Fruit fly (Drosophila melanogaster) whole organism, adult: ENCODE results near the gene Sfp24F.

Experiments used
- CG11617 ChIP-seq: fragments of 200-800 bp; sonication (Bioruptor generic); optimal IDR thresholded peaks from 2 replicates; lab custom pipeline; 2017; ENCODE audit warnings: mild to moderate bottlenecking, missing biosample characterization, missing genetic modification reagents, missing genetic modification characterization
- CG12768 ChIP-seq: fragments of 200-800 bp; sonication (Bioruptor generic); optimal IDR thresholded peaks from 2 replicates; lab custom pipeline; 2017; ENCODE audit warnings: missing biosample characterization, missing genetic modification characterization, mild to moderate bottlenecking, moderate library complexity, missing genetic modification reagents
- CG14711 ChIP-seq: fragments of 200-800 bp; sonication (Bioruptor generic); optimal IDR thresholded peaks from 2 replicates; lab custom pipeline; 2018; ENCODE audit warnings: missing biosample characterization, mild to moderate bottlenecking, missing genetic modification characterization, moderate library complexity
- CG1620 ChIP-seq: fragments of 200-800 bp; sonication (Bioruptor generic); optimal IDR thresholded peaks from 2 replicates; lab custom pipeline; 2016; ENCODE audit warnings: missing biosample characterization, missing genetic modification characterization
- CG33017 ChIP-seq: fragments of 200-800 bp; sonication (Bioruptor generic); optimal IDR thresholded peaks from 2 replicates; lab custom pipeline; 2018; ENCODE audit warnings: missing biosample characterization, mild to moderate bottlenecking, missing genetic modification characterization, moderate library complexity
- CG5204 ChIP-seq: fragments of 200-800 bp; sonication (Bioruptor generic); optimal IDR thresholded peaks from 2 replicates; lab custom pipeline; 2016; ENCODE audit warnings: missing biosample characterization, missing genetic modification characterization
- CG7101 ChIP-seq: fragments of 200-800 bp; sonication (Bioruptor generic); optimal IDR thresholded peaks from 2 replicates; lab custom pipeline; 2018; ENCODE audit warnings: missing biosample characterization, mild to moderate bottlenecking, missing genetic modification characterization, moderate library complexity
- Crg-1 ChIP-seq: fragments of 200-800 bp; sonication (Bioruptor generic); optimal IDR thresholded peaks from 2 replicates; lab custom pipeline; 2016; ENCODE audit warnings: missing biosample characterization, missing genetic modification characterization
- Hr96 ChIP-seq: fragments of 200-800 bp; sonication (Bioruptor generic); optimal IDR thresholded peaks from 2 replicates; lab custom pipeline; 2016; ENCODE audit warnings: missing biosample characterization, missing genetic modification characterization
- Mnt ChIP-seq: fragments of 200-800 bp; sonication (Bioruptor generic); optimal IDR thresholded peaks from 2 replicates; lab custom pipeline; 2016; ENCODE audit warnings: missing biosample characterization, mild to moderate bottlenecking, missing genetic modification characterization
- bab1 ChIP-seq: fragments of 200-800 bp; sonication (Bioruptor generic); optimal IDR thresholded peaks from 3 replicates; lab custom pipeline; 2019; ENCODE audit warnings: missing biosample characterization, mild to moderate bottlenecking, missing genetic modification characterization, moderate library complexity
- cic ChIP-seq: fragments of 200-800 bp; sonication (Bioruptor generic); optimal IDR thresholded peaks from 2 replicates; lab custom pipeline; 2017; ENCODE audit warnings: missing biosample characterization, mild to moderate bottlenecking, missing genetic modification characterization, moderate library complexity
- kay ChIP-seq: fragments of 200-800 bp; sonication (Bioruptor generic); peaks from one replicate; lab custom pipeline; 2016; ENCODE audit warnings: missing biosample characterization, missing genetic modification characterization, borderline replicate concordance
- ovo ChIP-seq: fragments of 200-800 bp; sonication (Bioruptor generic); optimal IDR thresholded peaks from 2 replicates; lab custom pipeline; 2016; ENCODE audit warnings: missing biosample characterization, missing genetic modification characterization

DNA sequence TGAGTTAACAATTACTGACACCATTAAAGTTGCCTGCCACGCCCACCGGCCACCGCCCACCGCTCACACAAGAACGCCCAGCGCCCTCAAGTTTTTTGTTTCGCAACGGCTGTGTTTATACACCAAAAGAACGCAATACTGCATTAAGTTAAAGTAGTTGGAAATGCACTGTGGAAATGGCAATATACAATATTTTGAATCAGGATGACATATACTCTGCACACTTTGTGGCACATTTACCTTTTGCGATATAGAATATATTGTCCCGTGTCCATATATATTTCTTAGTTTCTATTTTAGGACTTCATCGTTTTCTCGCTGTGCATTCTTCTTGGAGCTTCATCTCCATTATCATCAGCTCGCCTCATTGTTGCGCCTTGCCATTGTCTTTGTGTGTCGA, 25.8 kb downstream of the Sfp24F start:
- TF ChIP-seq CG11617 (no peak), cic (GFP tag; lab: Kevin White, UChicago) (no peak), Mnt (GFP tag; lab: Kevin White, UChicago) (no peak), CG12768 (GFP tag; lab: Kevin White, UChicago) (no peak), Crg-1 (no peak), ovo (no peak), CG33017 (tag; lab: Kevin White, UChicago) (no peak), bab1 (GFP tag; lab: Kevin White, UChicago) (no peak), kay (GFP tag; lab: Kevin White, UChicago) (no peak), CG1620 (no peak), Hr96 (GFP tag; lab: Kevin White, UChicago) (peak; percentile 10), CG7101 (no peak), CG5204 (no peak), CG14711 (tag; lab: Kevin White, UChicago) (no peak)
